Worm (Caenorhabditis elegans) whole organism, L4/young adult: ENCODE data around the gene Y37H2A.10.

Experiments
- W03F9.2 ChIP-seq: fragments of 150-350 bp; optimal IDR thresholded peaks from 2 replicates; lab custom pipeline; 2014; ENCODE audit warnings: missing biosample characterization, missing genetic modification characterization
- dao-5 ChIP-seq: sonication (generic microtip); optimal IDR thresholded peaks from 2 replicates; lab custom pipeline; 2016; ENCODE audit warnings: missing genotype, missing genetic modification characterization, moderate library complexity, missing compliant biosample characterization
- him-1 ChIP-seq: sonication (generic microtip); optimal IDR thresholded peaks from 2 replicates; lab custom pipeline; 2016; ENCODE audit warnings: missing genotype, missing genetic modification reagents, missing genetic modification characterization, missing compliant biosample characterization

The Y37H2A.10 gene

DNA sequence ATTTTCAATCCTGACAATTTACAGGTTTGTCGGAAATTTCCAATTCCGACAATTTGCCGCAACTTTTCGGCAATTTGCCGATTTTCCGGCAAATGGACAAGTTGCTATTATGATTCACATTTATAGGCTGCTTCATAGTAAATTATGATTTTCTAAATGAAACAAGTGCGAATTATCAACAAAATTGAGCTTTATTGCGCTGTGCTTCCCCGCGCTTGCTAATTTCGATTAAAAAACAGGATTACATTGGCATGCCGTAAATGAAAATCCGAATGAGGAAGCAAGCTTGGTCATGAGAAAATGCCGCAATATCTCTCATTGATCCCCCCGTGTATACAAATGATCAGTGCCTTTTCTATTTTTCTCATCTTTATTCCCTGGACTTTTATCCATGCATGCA, at the start of gene Y37H2A.10:
TSS of gene Y37H2A.10 (plus strand) at position 301 of the 400 bp plus-strand sequence.
- TF ChIP-seq W03F9.2 (no peak), dao-5 (no peak), him-1 (tag; lab: Kevin White, UChicago) (no peak)

DNA sequence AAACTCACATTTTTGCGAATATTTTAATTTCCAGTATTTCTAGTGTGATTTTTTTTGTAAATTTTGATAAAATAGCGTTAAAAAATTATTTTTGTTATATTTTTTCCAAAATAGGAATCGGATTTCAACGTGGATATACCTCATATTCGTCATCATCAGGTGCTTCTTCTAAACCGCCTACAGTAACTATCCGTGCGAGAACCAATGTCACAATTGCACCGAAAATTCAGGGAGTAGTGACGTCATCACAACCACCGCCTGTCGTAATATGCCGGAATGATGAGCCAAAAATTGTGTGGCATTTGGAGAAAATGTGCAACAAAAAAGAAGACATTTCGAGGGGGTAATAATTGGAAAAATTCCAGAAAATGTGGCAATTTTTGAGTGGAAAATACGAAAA, 47.6 kb upstream of the Y37H2A.10 start:
- no peak for TF ChIP-seq dao-5
- TF ChIP-seq him-1 (tag; lab: Kevin White, UChicago) = no peak
- no peak for TF ChIP-seq W03F9.2

DNA sequence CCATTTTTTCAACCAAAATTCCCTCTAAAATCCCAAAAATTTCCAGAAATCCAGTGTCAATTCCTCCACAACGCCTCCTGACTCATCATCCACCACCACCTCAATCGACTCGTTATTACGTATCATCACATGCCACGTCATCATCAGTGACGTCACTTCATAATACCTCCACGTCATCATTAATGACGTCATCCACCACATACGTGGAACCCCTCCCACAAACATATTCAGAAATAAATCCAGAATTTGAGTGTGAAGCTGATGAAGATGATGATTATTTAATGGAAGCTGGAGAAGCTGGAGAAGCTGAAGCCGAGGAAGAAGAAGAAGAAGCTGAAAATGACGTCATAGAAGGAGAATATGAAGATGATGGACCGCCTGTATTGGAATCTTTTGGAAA, 44.9 kb upstream of the Y37H2A.10 start:
- no peak for TF ChIP-seq him-1 (tag; lab: Kevin White, UChicago)

DNA sequence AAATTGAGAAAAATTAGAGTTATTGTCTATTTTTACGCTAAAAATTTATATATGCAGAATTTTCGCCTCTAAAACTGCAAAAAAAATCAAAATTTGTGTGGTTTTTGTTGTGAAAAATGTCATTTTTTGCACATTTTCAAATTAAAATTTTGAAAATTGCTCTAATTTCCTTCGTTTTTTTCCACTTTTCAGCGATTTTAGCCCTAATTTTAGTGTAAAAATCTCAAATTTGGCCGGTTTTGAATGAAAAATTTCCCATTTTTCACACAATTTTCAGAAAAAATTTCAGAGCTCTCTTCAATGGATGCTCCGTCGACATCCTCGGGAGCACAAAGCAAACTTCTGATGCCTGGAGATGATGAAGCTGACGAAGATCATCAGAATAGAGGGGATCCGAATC, 40.4 kb upstream of the Y37H2A.10 start, which contains the start of gene par-4:
TSS of gene par-4 (plus strand) at position 301 of the 400 bp plus-strand sequence.
- TF ChIP-seq him-1 (tag; lab: Kevin White, UChicago) = no peak
- TF ChIP-seq dao-5 = no peak
- TF ChIP-seq W03F9.2 = no peak

DNA sequence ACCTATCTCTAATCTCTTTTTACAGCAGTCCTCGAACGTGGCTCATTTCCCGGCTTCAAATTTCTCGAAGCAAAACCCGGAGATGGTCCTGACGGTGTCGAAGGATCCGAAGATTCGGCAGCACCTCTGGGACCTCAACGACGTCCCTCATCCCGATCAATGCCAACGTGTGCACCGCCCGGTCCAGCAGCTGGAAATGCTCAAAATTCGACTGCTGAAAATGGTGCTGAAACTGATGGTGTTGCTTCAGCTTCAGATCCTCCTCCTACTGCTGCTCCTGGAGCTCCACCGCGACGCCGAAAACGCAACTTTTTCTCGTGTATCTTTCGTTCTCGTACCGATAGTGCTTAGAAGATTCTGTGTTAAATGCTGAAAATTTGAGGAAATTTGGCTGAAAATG, 32.7 kb upstream of the Y37H2A.10 start:
- no peak for TF ChIP-seq W03F9.2
- TF ChIP-seq him-1 (tag; lab: Kevin White, UChicago) = no peak
- TF ChIP-seq dao-5 = no peak

DNA sequence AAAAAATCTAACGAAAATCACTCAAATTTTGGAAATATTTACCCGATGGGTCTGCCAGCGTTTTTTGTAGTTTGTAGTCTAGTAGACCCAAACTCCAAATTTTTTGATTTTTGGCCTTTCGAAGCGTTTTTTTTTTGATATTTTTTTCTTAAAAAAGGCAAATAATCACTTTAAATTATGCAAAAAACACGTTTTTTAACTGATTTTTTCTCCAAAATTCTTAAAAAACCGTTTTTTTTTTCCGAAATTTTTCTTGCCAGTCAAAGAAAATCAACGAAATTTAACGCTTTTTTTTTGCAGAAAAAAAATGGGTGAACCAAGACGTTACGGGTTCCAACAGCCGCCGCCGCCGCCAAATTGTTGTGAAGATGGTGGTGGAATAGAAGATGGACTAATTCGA, 30.8 kb upstream of the Y37H2A.10 start, which contains the start of gene Y37H2A.1:
TSS of gene Y37H2A.1 (plus strand) at position 301 of the 400 bp plus-strand sequence.
- TF ChIP-seq W03F9.2 = no peak
- no peak for TF ChIP-seq dao-5
- TF ChIP-seq him-1 (tag; lab: Kevin White, UChicago) = no peak

DNA sequence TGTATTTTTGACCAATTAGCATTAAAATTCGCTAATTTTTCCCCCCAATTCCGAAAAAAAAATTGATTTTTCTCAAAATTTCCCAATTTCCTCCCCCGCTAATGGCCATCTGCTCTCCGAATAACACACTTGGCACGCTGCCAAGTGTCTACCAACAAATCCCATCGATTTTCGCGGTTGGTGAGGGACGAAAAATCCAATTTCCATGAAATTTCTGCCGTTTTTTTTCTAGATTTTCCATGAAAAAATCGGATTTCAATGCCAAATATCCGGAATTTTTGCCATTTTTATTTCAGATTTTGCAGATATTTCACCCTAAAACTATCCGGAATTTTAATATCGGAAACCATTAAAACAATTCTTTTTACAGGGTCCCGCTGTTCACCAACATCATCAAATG, 29.3 kb upstream of the Y37H2A.10 start:
- TF ChIP-seq dao-5 = no peak
- TF ChIP-seq him-1 (tag; lab: Kevin White, UChicago) = no peak
- no peak for TF ChIP-seq W03F9.2

DNA sequence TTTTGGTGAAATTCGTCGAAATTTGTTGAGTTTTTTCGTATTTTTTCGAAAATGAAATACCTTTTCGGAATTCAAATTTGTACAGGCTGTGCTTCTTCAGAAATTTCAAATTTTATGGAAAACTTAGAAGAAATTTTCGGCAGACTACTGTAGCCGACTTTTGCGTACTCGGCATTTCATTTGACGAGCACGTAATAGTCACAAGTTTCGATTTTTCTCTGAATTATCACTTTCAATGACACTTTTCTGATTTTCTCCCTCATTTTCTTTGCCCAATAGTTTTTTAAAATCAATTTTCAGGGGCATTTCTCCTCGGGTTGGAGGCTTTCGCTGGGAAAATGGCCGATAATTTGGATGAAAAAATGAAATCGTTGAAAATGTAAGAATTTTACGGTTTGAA, 15.2 kb upstream of the Y37H2A.10 start, which contains the start of gene fbxa-107:
TSS of gene fbxa-107 (plus strand) at position 301 of the 400 bp plus-strand sequence.
- no peak for TF ChIP-seq dao-5
- TF ChIP-seq him-1 (tag; lab: Kevin White, UChicago) = no peak
- TF ChIP-seq W03F9.2 = no peak

DNA sequence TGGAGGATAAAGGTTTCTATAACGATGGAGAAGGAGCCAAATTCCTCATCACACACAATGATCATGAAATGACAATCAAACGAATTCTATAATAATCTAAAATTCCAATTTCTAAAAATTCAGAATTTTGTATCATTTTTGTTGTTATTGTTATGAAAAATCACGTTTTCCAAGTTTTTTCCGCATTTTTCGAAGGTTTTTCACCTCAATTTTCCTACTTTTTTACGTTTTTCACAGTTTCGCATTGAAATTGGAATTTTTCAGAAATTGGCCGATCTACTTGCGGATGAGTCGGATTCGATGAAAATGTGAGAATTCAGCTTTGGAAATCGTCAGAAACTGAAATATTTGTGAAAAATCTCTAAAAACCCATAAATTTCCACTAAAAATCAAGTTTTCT, 13.7 kb upstream of the Y37H2A.10 start, which contains the start of gene fbxa-210:
TSS of gene fbxa-210 (plus strand) at position 301 of the 400 bp plus-strand sequence.
- TF ChIP-seq him-1 (tag; lab: Kevin White, UChicago) (no peak), W03F9.2 (no peak), dao-5 (no peak)

DNA sequence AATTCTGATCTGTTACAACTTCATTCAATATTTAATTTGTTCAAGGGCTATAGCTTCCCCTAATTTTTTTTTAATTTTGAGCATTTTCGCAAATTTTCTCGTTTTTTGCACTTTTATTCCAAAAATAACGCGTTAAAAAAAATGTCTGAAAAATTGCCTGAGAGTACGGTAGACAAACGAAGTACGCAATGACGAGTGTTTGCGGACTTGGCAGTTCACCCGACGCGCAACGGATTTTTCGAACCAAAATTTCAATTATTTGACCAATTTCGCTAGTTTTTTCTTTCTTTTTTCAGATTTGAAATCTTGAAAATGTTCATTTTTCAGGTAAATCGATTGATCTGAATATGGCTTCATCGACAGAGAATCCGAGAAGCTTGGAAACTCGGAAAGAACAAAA, 11.6 kb upstream of the Y37H2A.10 start, which contains the start of gene fbxa-211:
TSS of gene fbxa-211 (plus strand) at position 328 of the 400 bp plus-strand sequence.
- no peak for TF ChIP-seq W03F9.2
- no peak for TF ChIP-seq dao-5
- no peak for TF ChIP-seq him-1 (tag; lab: Kevin White, UChicago)

DNA sequence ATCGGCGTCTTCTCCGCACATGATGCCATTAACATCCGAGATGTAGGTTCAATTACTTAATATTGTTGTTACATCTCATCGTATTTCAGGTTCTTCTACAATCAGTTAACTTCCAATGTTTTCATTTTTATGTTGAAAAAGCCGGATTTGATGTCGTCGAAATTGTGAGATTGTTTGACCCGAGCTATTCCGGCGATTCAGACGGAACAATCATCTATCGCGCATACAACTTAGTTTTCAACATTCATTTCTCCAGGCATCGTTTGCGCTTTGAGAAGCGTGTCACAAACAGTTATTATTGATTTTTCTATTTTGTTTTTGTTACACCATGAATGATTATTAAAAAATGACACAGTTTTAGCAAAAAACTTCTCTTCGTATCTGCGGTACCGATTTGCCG, 10.2 kb upstream of the Y37H2A.10 start:
- TF ChIP-seq W03F9.2 (no peak), dao-5 (no peak), him-1 (tag; lab: Kevin White, UChicago) (no peak)

DNA sequence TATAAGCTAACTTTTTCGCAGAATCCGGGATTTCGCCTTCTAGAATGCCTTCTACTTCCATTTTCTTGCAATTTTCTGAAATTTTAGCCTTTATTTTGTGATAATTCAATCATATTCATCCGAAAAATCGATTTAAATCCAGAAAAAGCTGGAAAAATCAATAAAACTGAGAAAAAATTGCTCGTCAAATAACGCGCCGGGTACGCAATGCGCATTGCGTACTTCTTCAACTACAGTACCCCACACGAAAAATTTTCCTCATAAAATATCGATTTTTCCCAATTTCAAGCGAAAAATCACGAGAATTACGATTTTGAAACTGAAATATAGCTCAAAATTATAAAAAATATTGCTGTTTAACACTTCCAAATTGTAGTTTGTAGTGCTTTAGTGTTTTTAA, 7.7 kb upstream of the Y37H2A.10 start, which contains the start of gene Y37H2A.12:
TSS of gene Y37H2A.12 (minus strand) at position 81 of the 400 bp plus-strand sequence.
- no peak for TF ChIP-seq W03F9.2
- TF ChIP-seq dao-5 = no peak
- no peak for TF ChIP-seq him-1 (tag; lab: Kevin White, UChicago)

DNA sequence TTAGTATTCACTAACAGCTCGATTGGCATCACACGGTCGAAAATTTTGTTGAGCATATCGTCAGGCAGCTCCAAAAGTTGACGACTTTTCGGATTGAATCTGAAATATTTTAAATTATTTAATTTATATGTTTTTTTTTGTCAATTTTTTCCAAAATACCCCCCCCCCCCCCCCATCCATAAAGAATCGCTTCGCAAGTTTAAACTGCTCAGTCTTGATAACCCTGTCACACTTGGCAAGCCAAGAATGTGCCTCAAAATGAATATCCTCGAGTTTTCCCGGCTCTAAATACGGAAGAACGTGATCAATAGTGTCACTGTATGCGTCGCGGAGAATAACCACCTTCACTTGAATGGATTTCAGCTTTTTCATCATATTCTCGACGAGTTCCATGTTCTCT, 5.6 kb upstream of the Y37H2A.10 start, which contains the start of gene Y37H2A.18:
TSS of gene Y37H2A.18 (minus strand) at position 101 of the 400 bp plus-strand sequence.
- TF ChIP-seq dao-5 (no peak), W03F9.2 (no peak), him-1 (tag; lab: Kevin White, UChicago) (no peak)

DNA sequence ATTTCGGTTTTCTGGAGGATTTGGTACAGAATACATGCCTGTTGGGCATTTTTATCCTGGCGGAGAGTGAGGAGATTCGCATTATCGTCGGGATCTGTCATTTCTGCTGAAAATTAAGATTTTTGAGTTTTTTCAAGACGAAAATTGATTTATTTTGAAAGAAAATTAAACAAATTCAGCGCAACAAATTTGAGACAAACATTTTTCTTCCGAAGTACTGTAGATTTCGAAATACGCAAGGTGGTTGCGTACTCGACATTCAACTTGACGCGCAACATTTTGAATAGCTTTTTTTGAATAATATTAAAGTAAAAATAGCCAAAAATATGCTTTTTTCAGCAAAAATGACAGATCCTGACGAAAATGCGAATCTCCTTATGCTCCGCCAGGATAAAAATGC, 4.4 kb upstream of the Y37H2A.10 start, which contains the start of gene Y37H2A.7:
TSS of gene Y37H2A.7 (minus strand) at position 101 of the 400 bp plus-strand sequence.
- TF ChIP-seq him-1 (tag; lab: Kevin White, UChicago) (no peak), dao-5 (no peak), W03F9.2 (no peak)

DNA sequence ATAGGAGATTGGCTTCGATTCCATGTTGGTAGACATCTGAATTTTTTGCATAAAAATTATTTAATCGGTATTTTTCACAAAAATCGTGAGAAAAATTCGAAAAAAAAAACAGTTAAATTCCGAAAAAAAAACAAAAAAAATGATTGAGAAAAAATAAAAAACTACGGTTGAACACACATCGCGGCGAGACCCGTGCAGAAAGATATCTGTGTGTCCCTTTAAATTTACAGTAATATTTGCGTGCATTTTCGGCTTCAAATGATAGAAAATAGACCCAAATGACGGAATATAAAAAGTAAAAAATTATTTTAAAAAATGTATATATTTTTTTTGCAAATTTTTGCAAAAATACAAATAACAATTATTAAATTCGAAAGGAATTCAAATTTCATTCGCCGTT, 1.1 kb upstream of the Y37H2A.10 start:
- TF ChIP-seq him-1 (tag; lab: Kevin White, UChicago) (no peak), dao-5 (no peak), W03F9.2 (no peak)

DNA sequence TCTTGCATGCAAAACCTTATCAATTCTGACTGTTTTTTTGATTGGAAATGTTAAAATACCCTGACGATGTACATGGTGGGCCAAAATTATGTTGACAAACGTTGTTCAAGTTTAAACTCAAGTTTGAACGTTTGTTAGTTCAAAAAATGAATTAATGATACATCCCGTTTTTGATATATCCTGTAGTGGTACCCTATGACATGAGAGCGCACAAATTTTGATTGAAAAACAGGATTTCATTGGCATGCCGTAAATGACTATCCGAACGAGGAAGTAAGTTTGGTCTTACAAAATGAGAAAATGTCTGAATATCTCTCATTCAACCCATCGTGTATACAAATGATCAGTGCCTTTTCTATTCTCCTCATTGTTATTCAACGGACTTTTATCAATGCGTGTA, 2.4 kb downstream of the Y37H2A.10 start, which contains the start of gene Y37H2A.11:
TSS of gene Y37H2A.11 (plus strand) at position 301 of the 400 bp plus-strand sequence.
- no peak for TF ChIP-seq W03F9.2
- TF ChIP-seq dao-5 = no peak
